Fruit fly (Drosophila melanogaster) whole organism, embryonic: ENCODE measurements around the gene brm.
A peak's percentile ranks its signal among the peaks of the same experiment; 100 is the strongest.

Experiments
- CG10147 ChIP-seq: fragments of 200-800 bp; sonication (Bioruptor generic); optimal IDR thresholded peaks from 2 replicates; lab custom pipeline; 2019; ENCODE audit warnings: missing biosample characterization, mild to moderate bottlenecking, missing genetic modification characterization, moderate library complexity
- CG1233 ChIP-seq: fragments of 200-800 bp; sonication (Bioruptor generic); optimal IDR thresholded peaks from 4 replicates; lab custom pipeline; 2018; ENCODE audit warnings: missing biosample characterization, mild to moderate bottlenecking, missing genetic modification characterization
- CG13624 ChIP-seq: fragments of 200-800 bp; sonication (Bioruptor generic); optimal IDR thresholded peaks from 2 replicates; lab custom pipeline; 2016; ENCODE audit warnings: missing biosample characterization, missing genetic modification characterization
- Meics ChIP-seq: fragments of 200-800 bp; sonication (Bioruptor generic); optimal IDR thresholded peaks from 2 replicates; lab custom pipeline; 2017; ENCODE audit warnings: missing biosample characterization, mild to moderate bottlenecking, missing genetic modification characterization
- Trl ChIP-seq, 3 experiments: fragments of >200 bp in 2 of 3; fragments of 200-800 bp in 1 of 3; sonication (Bioruptor generic) in 1 of 3; optimal IDR thresholded peaks; 2 replicates in 1 of 3; 3 replicates in 2 of 3; lab custom pipeline; 2016 to 2017; ENCODE audit warnings: missing biosample characterization in 1 of 3, missing genetic modification characterization in 1 of 3
- dmrt99B ChIP-seq: fragments of 200-800 bp; sonication (Bioruptor generic); optimal IDR thresholded peaks from 2 replicates; lab custom pipeline; 2018; ENCODE audit warnings: missing biosample characterization, mild to moderate bottlenecking, missing genetic modification characterization, moderate library complexity
- gro ChIP-seq: fragments of 200-800 bp; sonication (Bioruptor generic); optimal IDR thresholded peaks from 2 replicates; lab custom pipeline; 2016; ENCODE audit warnings: missing biosample characterization, missing genetic modification characterization
- slbo ChIP-seq: fragments of 200-800 bp; sonication (Bioruptor generic); IDR thresholded peaks from 2 replicates; pipeline ENCODE4 v1.3.6; 2022; ENCODE audit warnings: missing biosample characterization, missing genetic modification characterization

Gene brm

dm6 chr3L:15921043-15921621 is 61.5 kb downstream of the brm start (continued):
- TF ChIP-seq Meics (GFP tag; lab: Kevin White, UChicago) = peak; percentile 77
- TF ChIP-seq CG10147 = peak; percentile 65
- peak; percentile 54 for TF ChIP-seq slbo (GFP tag; lab: Robert Waterston, UW)
- TF ChIP-seq gro (GFP tag; lab: Kevin White, UChicago) = no peak
- peak; percentile 73 for TF ChIP-seq dmrt99B
- peak; percentile 15 for TF ChIP-seq CG13624 (GFP tag; lab: Kevin White, UChicago)
- TF ChIP-seq Trl (optimal IDR thresholded peaks at IDR 0.05; lab: Kevin White, UChicago) = peak; percentile 54 to 61
- TF ChIP-seq Trl (GFP tag; optimal IDR thresholded peaks at IDR 0.05; lab: Kevin White, UChicago) = no peak
- TF ChIP-seq CG1233 (GFP tag; lab: Kevin White, UChicago) = peak; percentile 41
